Fruit fly (Drosophila melanogaster) whole organism, embryonic: ENCODE data around the gene CG2182.

ENCODE experiments used
- CG10147 ChIP-seq: fragments of 200-800 bp; sonication (Bioruptor generic); optimal IDR thresholded peaks from 2 replicates; lab custom pipeline; 2019; ENCODE audit warnings: missing biosample characterization, mild to moderate bottlenecking, missing genetic modification characterization, moderate library complexity
- CG10321 ChIP-seq: fragments of 200-800 bp; sonication (Bioruptor generic); IDR thresholded peaks from 2 replicates; pipeline ENCODE4 v1.3.6; 2022; ENCODE audit warnings: missing biosample characterization, missing genetic modification characterization
- CG10366 ChIP-seq: fragments of 200-800 bp; sonication (Bioruptor generic); IDR thresholded peaks from 2 replicates; pipeline ENCODE4 v1.3.6; 2022; ENCODE audit warnings: missing biosample characterization, missing genetic modification characterization
- CG10462 ChIP-seq: fragments of 200-800 bp; sonication (Bioruptor generic); optimal IDR thresholded peaks from 2 replicates; lab custom pipeline; 2016; ENCODE audit warnings: missing biosample characterization, missing genetic modification characterization
- CG10654 ChIP-seq: fragments of 200-800 bp; sonication (Bioruptor generic); optimal IDR thresholded peaks from 2 replicates; lab custom pipeline; 2016; ENCODE audit warnings: missing biosample characterization, missing genetic modification characterization
- CG11398 ChIP-seq: fragments of 200-800 bp; sonication (Bioruptor generic); optimal IDR thresholded peaks from 2 replicates; lab custom pipeline; 2016; ENCODE audit warnings: missing biosample characterization, missing genetic modification characterization
- CG11696 ChIP-seq: fragments of 200-800 bp; sonication (Bioruptor generic); IDR thresholded peaks from 2 replicates; pipeline ENCODE4 v1.3.6; 2022; ENCODE audit warnings: missing biosample characterization, missing genetic modification characterization
- CG12219 ChIP-seq: fragments of 200-800 bp; sonication (Bioruptor generic); optimal IDR thresholded peaks from 3 replicates; lab custom pipeline; 2018; ENCODE audit warnings: missing biosample characterization, mild to moderate bottlenecking, missing genetic modification characterization
- CG14667 ChIP-seq: fragments of 200-800 bp; sonication (Bioruptor generic); IDR thresholded peaks from 2 replicates; pipeline ENCODE4 v1.3.6; 2022; ENCODE audit warnings: missing biosample characterization, missing genetic modification characterization
- CG14860 ChIP-seq: fragments of 200-800 bp; sonication (Bioruptor generic); IDR thresholded peaks from 3 replicates; pipeline ENCODE4 v1.3.6; 2022; ENCODE audit warnings: missing biosample characterization, missing genetic modification characterization; ENCODE audit not compliant: partially characterized antibody
- CG14965 ChIP-seq: fragments of 200-800 bp; sonication (Bioruptor generic); optimal IDR thresholded peaks from 2 replicates; lab custom pipeline; 2016; ENCODE audit warnings: missing biosample characterization, missing genetic modification characterization, borderline replicate concordance
- CG17186 ChIP-seq: fragments of 200-800 bp; sonication (Bioruptor generic); optimal IDR thresholded peaks from 3 replicates; lab custom pipeline; 2017; ENCODE audit warnings: missing biosample characterization, missing genetic modification reagents, missing genetic modification characterization
- CG2116 ChIP-seq: fragments of 200-800 bp; sonication (Bioruptor generic); optimal IDR thresholded peaks from 3 replicates; lab custom pipeline; 2018; ENCODE audit warnings: missing biosample characterization, mild to moderate bottlenecking, missing genetic modification characterization
- CG2875 ChIP-seq: fragments of 200-800 bp; sonication (Bioruptor generic); optimal IDR thresholded peaks from 2 replicates; lab custom pipeline; 2017; ENCODE audit warnings: missing biosample characterization, mild to moderate bottlenecking, missing genetic modification characterization, missing genetic modification reagents
- CG42726 ChIP-seq: fragments of 200-800 bp; sonication (Bioruptor generic); IDR thresholded peaks from 2 replicates; pipeline ENCODE4 v1.3.6; 2022; ENCODE audit warnings: missing biosample characterization, missing genetic modification characterization; ENCODE audit not compliant: partially characterized antibody
- CG43689 ChIP-seq: fragments of 200-800 bp; sonication (Bioruptor generic); IDR thresholded peaks from 2 replicates; pipeline ENCODE4 v1.3.6; 2022; ENCODE audit warnings: missing biosample characterization, missing genetic modification characterization
- CG4707 ChIP-seq: fragments of 200-800 bp; sonication (Bioruptor generic); optimal IDR thresholded peaks from 2 replicates; lab custom pipeline; 2018; ENCODE audit warnings: missing biosample characterization, mild to moderate bottlenecking, missing genetic modification characterization, moderate library complexity
- CG4854 ChIP-seq: fragments of 200-800 bp; sonication (Bioruptor generic); optimal IDR thresholded peaks from 2 replicates; lab custom pipeline; 2016; ENCODE audit warnings: missing biosample characterization, missing genetic modification characterization, inconsistent platforms
- CG5953 ChIP-seq: fragments of 200-800 bp; sonication (Bioruptor generic); IDR thresholded peaks from 2 replicates; pipeline ENCODE4 v1.3.6; 2022; ENCODE audit warnings: missing biosample characterization, missing genetic modification characterization
- CTCF ChIP-seq: fragments of 200-800 bp; sonication (Bioruptor generic); optimal IDR thresholded peaks from 2 replicates; lab custom pipeline; 2017; ENCODE audit warnings: missing biosample characterization, mild to moderate bottlenecking, missing genetic modification characterization, moderate library complexity
- CrebB ChIP-seq: fragments of 200-800 bp; sonication (Bioruptor generic); optimal IDR thresholded peaks from 3 replicates; lab custom pipeline; 2018; ENCODE audit warnings: missing biosample characterization, mild to moderate bottlenecking, missing genetic modification characterization
- Dek ChIP-seq: fragments of 200-800 bp; sonication (Bioruptor generic); optimal IDR thresholded peaks from 3 replicates; lab custom pipeline; 2019; ENCODE audit warnings: missing biosample characterization, mild to moderate bottlenecking, missing genetic modification characterization, moderate library complexity
- Dip3 ChIP-seq: fragments of 200-800 bp; sonication (Bioruptor generic); optimal IDR thresholded peaks from 3 replicates; lab custom pipeline; 2016; ENCODE audit warnings: missing biosample characterization, missing genetic modification characterization
- E2f1 ChIP-seq: fragments of 200-800 bp; sonication (Bioruptor generic); IDR thresholded peaks from 2 replicates; pipeline ENCODE4 v1.3.6; 2022; ENCODE audit warnings: missing biosample characterization, missing genetic modification characterization
- Mrtf ChIP-seq: fragments of 200-800 bp; sonication (Bioruptor generic); IDR thresholded peaks from 3 replicates; pipeline ENCODE4 v1.3.6; 2022; ENCODE audit warnings: missing biosample characterization, missing genetic modification characterization
- Oaz ChIP-seq: fragments of 200-800 bp; sonication (Bioruptor generic); IDR thresholded peaks from 2 replicates; pipeline ENCODE4 v1.3.6; 2022; ENCODE audit warnings: missing biosample characterization, missing genetic modification characterization
- Poxn ChIP-seq: fragments of 200-800 bp; sonication (Bioruptor generic); IDR thresholded peaks from 2 replicates; pipeline ENCODE4 v1.3.6; 2022; ENCODE audit warnings: missing biosample characterization, missing genetic modification characterization
- Ssrp ChIP-seq: fragments of 200-800 bp; sonication (Bioruptor generic); optimal IDR thresholded peaks from 2 replicates; lab custom pipeline; 2018; ENCODE audit warnings: missing biosample characterization, mild to moderate bottlenecking, missing genetic modification characterization, moderate library complexity
- TFAM ChIP-seq: fragments of 200-800 bp; sonication (Bioruptor generic); optimal IDR thresholded peaks from 2 replicates; lab custom pipeline; 2017; ENCODE audit warnings: missing biosample characterization, missing genetic modification characterization, inconsistent platforms
- ap ChIP-seq: fragments of 200-800 bp; sonication (Bioruptor generic); IDR thresholded peaks from 2 replicates; pipeline ENCODE4 v1.3.6; 2022; ENCODE audit warnings: missing biosample characterization, missing genetic modification characterization
- bigmax ChIP-seq: fragments of 200-800 bp; sonication (Bioruptor generic); optimal IDR thresholded peaks from 2 replicates; lab custom pipeline; 2018; ENCODE audit warnings: missing biosample characterization, mild to moderate bottlenecking, missing genetic modification characterization
- cad ChIP-seq: fragments of >200 bp; optimal IDR thresholded peaks from 2 replicates; lab custom pipeline; 2017; ENCODE audit warnings: missing biosample characterization, missing genetic modification characterization
- corto ChIP-seq: fragments of 200-800 bp; sonication (Bioruptor generic); optimal IDR thresholded peaks from 2 replicates; lab custom pipeline; 2016; ENCODE audit warnings: missing biosample characterization, mild to moderate bottlenecking, missing genetic modification characterization, moderate library complexity
- crc ChIP-seq: fragments of 200-800 bp; sonication (Bioruptor generic); optimal IDR thresholded peaks from 2 replicates; lab custom pipeline; 2016; ENCODE audit warnings: missing biosample characterization, missing genetic modification characterization
- ems ChIP-seq: fragments of 200-800 bp; sonication (Bioruptor generic); optimal IDR thresholded peaks from 3 replicates; lab custom pipeline; 2016; ENCODE audit warnings: missing biosample characterization, missing genetic modification characterization
- gcm2 ChIP-seq: fragments of 200-800 bp; sonication (Bioruptor generic); optimal IDR thresholded peaks from 2 replicates; lab custom pipeline; 2016; ENCODE audit warnings: missing biosample characterization, missing genetic modification characterization
- grau ChIP-seq: fragments of 200-800 bp; optimal IDR thresholded peaks from 3 replicates; lab custom pipeline; 2019; ENCODE audit warnings: missing biosample characterization, mild to moderate bottlenecking, missing genetic modification characterization, moderate library complexity
- hbn ChIP-seq: fragments of 200-800 bp; sonication (Bioruptor generic); IDR thresholded peaks from 2 replicates; pipeline ENCODE4 v1.3.6; 2022; ENCODE audit warnings: missing biosample characterization, missing genetic modification characterization; ENCODE audit not compliant: partially characterized antibody
- jumu ChIP-seq: fragments of 200-800 bp; sonication (Bioruptor generic); optimal IDR thresholded peaks from 3 replicates; lab custom pipeline; 2016; ENCODE audit warnings: missing biosample characterization, missing genetic modification characterization
- lilli ChIP-seq: fragments of 200-800 bp; sonication (Bioruptor generic); optimal IDR thresholded peaks from 3 replicates; lab custom pipeline; 2016; ENCODE audit warnings: missing biosample characterization, missing genetic modification characterization
- mam ChIP-seq: fragments of 200-800 bp; sonication (Bioruptor generic); optimal IDR thresholded peaks from 3 replicates; lab custom pipeline; 2016; ENCODE audit warnings: missing biosample characterization, missing genetic modification characterization
- nau ChIP-seq: fragments of 200-800 bp; sonication (Bioruptor generic); optimal IDR thresholded peaks from 3 replicates; lab custom pipeline; 2017; ENCODE audit warnings: missing biosample characterization, mild to moderate bottlenecking, missing genetic modification characterization, missing genetic modification reagents
- oc ChIP-seq: fragments of 200-800 bp; sonication (Bioruptor generic); optimal IDR thresholded peaks from 2 replicates; lab custom pipeline; 2018; ENCODE audit warnings: missing biosample characterization, mild to moderate bottlenecking, missing genetic modification characterization, moderate library complexity
- pb ChIP-seq: fragments of 200-800 bp; sonication (Bioruptor generic); optimal IDR thresholded peaks from 3 replicates; lab custom pipeline; 2016; ENCODE audit warnings: missing biosample characterization, missing genetic modification characterization
- peb ChIP-seq: fragments of 200-800 bp; sonication (Bioruptor generic); IDR thresholded peaks from 2 replicates; pipeline ENCODE4 v1.3.6; 2022; ENCODE audit warnings: missing biosample characterization, missing genetic modification characterization
- salm ChIP-seq: fragments of 200-800 bp; sonication (Bioruptor generic); optimal IDR thresholded peaks from 2 replicates; lab custom pipeline; 2018; ENCODE audit warnings: missing biosample characterization, mild to moderate bottlenecking, missing genetic modification characterization
- slbo ChIP-seq: fragments of 200-800 bp; sonication (Bioruptor generic); IDR thresholded peaks from 2 replicates; pipeline ENCODE4 v1.3.6; 2022; ENCODE audit warnings: missing biosample characterization, missing genetic modification characterization
- sna ChIP-seq: fragments of 200-800 bp; sonication (Bioruptor generic); IDR thresholded peaks from 2 replicates; pipeline ENCODE4 v1.3.6; 2022; ENCODE audit warnings: missing biosample characterization, missing genetic modification characterization; ENCODE audit not compliant: partially characterized antibody
- so ChIP-seq: fragments of 200-800 bp; sonication (Bioruptor generic); IDR thresholded peaks from 3 replicates; pipeline ENCODE4 v1.3.6; 2022; ENCODE audit warnings: missing biosample characterization, missing genetic modification characterization
- trh ChIP-seq: fragments of 200-800 bp; sonication (Bioruptor generic); optimal IDR thresholded peaks from 2 replicates; lab custom pipeline; 2016; ENCODE audit warnings: missing biosample characterization, missing genetic modification characterization
- twi ChIP-seq: fragments of 200-800 bp; optimal IDR thresholded peaks from 2 replicates; lab custom pipeline; 2019; ENCODE audit warnings: missing biosample characterization, mild to moderate bottlenecking, missing genetic modification characterization, moderate library complexity
- wek ChIP-seq: fragments of 200-800 bp; sonication (Bioruptor generic); optimal IDR thresholded peaks from 3 replicates; lab custom pipeline; 2018; ENCODE audit warnings: missing biosample characterization, mild to moderate bottlenecking, missing genetic modification characterization, moderate library complexity

Gene CG2182

DNA sequence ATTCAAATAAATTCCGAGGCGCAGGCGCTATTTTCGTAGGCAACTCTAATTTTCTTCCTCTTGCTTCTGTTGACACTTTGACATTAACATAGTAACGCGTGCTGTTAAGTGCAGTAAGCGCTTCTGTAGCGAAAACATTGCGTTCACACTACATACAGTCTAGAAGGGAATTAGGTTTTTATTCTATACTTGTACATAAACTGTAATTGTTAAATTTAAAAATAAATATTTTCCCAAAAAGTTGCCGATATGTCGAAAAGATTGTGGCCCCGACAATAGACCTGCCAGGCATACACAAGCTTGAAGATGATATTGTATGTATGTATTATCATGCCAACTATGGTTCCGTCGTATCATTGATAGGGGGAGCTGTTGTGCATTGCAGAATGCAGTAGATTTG lies 53.2 kb downstream of the CG2182 start, which contains the start of gene asl (continued):
- TF ChIP-seq bigmax (no peak), CG11398 (GFP tag; lab: Kevin White, UChicago) (no peak), CG10147 (GFP tag; lab: Kevin White, UChicago) (peak; percentile 27), CG43689 (GFP tag; lab: Robert Waterston, UW) (no peak), jumu (peak; percentile 30), nau (no peak), Poxn (GFP tag; lab: Robert Waterston, UW) (no peak), CG2875 (GFP tag; lab: Kevin White, UChicago) (peak; percentile 11), gcm2 (GFP tag; lab: Kevin White, UChicago) (no peak), so (GFP tag; lab: Robert Waterston, UW) (no peak), CrebB (peak; percentile 33), sna (GFP tag; lab: Robert Waterston, UW) (no peak), Ssrp (tag; lab: Kevin White, UChicago) (peak; percentile 57), CG14860 (GFP tag; lab: Robert Waterston, UW) (no peak), mam (GFP tag; lab: Kevin White, UChicago) (peak; percentile 44), CG42726 (GFP tag; lab: Robert Waterston, UW) (no peak), slbo (peak; percentile 62), CG14965 (no peak), Dek (tag; lab: Kevin White, UChicago) (peak; percentile 7), cad (GFP tag; lab: Kevin White, UChicago) (no peak), CG5953 (peak; percentile 58; the same call in 1 of the 2 replicates), Dip3 (GFP tag; lab: Kevin White, UChicago) (peak; percentile 73), CG14667 (no peak), corto (peak; percentile 25), CG10462 (GFP tag; lab: Kevin White, UChicago) (peak; percentile 8), hbn (GFP tag; lab: Robert Waterston, UW) (no peak), CG17186 (GFP tag; lab: Kevin White, UChicago) (peak; percentile 100), CG11696 (0 out of 2 replicates have a peak, but pooled peaks have one; percentile 26), pb (peak; percentile 14), wek (peak; percentile 50), twi (tag; lab: Kevin White, UChicago) (peak; percentile 62), Oaz (GFP tag; lab: Robert Waterston, UW) (peak; percentile 49), lilli (GFP tag; lab: Kevin White, UChicago) (peak; percentile 76), TFAM (no peak), CG10654 (peak; percentile 17), CG4854 (GFP tag; lab: Kevin White, UChicago) (peak; percentile 59), salm (tag; lab: Kevin White, UChicago) (no peak), CG10366 (GFP tag; lab: Robert Waterston, UW) (peak; percentile 61), CG10321 (GFP tag; lab: Robert Waterston, UW) (no peak), oc (tag; lab: Kevin White, UChicago) (no peak), CTCF (GFP tag; lab: Kevin White, UChicago) (peak; percentile 94), trh (no peak), ems (GFP tag; lab: Kevin White, UChicago) (peak; percentile 52), ap (0 out of 2 replicates have a peak, but pooled peaks have one; percentile 21), CG12219 (GFP tag; lab: Kevin White, UChicago) (peak; percentile 19), CG4707 (GFP tag; lab: Kevin White, UChicago) (peak; percentile 37), grau (tag; lab: Kevin White, UChicago) (peak; percentile 78), crc (peak; percentile 49), CG2116 (GFP tag; lab: Kevin White, UChicago) (peak; percentile 85), peb (no peak), E2f1 (GFP tag; lab: Robert Waterston, UW) (peak; percentile 61), Mrtf (GFP tag; lab: Robert Waterston, UW) (0 out of 3 replicates have a peak, but pooled peaks have one; percentile 29)
